Fruit fly (Drosophila melanogaster) whole organism, embryonic: ENCODE results near the gene Mst98Ca.

Experiments
- B-H2 ChIP-seq: fragments of 200-800 bp; sonication (Bioruptor generic); optimal IDR thresholded peaks from 2 replicates; lab custom pipeline; 2018; ENCODE audit warnings: missing biosample characterization, mild to moderate bottlenecking, missing genetic modification characterization
- CG1024 ChIP-seq: fragments of 200-800 bp; sonication (Bioruptor generic); IDR thresholded peaks from 2 replicates; pipeline ENCODE4 v1.3.6; 2022; ENCODE audit warnings: missing biosample characterization, missing genetic modification characterization
- CG11504 ChIP-seq: fragments of 200-800 bp; sonication (Bioruptor generic); optimal IDR thresholded peaks from 3 replicates; lab custom pipeline; 2019; ENCODE audit warnings: missing biosample characterization, mild to moderate bottlenecking, missing genetic modification characterization, moderate library complexity
- CG15269 ChIP-seq: fragments of 200-800 bp; sonication (Bioruptor generic); optimal IDR thresholded peaks from 2 replicates; lab custom pipeline; 2018; ENCODE audit warnings: missing biosample characterization, mild to moderate bottlenecking, missing genetic modification characterization, moderate library complexity
- CG16779 ChIP-seq: fragments of 200-800 bp; sonication (Bioruptor generic); IDR thresholded peaks from 2 replicates; pipeline ENCODE4 v1.3.6; 2022; ENCODE audit warnings: missing biosample characterization, missing genetic modification characterization
- CG17361 ChIP-seq: fragments of 200-800 bp; sonication (Bioruptor generic); IDR thresholded peaks from 3 replicates; pipeline ENCODE4 v1.3.6; 2022; ENCODE audit warnings: missing biosample characterization, missing genetic modification characterization
- CG17385 ChIP-seq: fragments of 200-800 bp; sonication (Bioruptor generic); optimal IDR thresholded peaks from 3 replicates; lab custom pipeline; 2018; ENCODE audit warnings: missing biosample characterization, mild to moderate bottlenecking, missing genetic modification characterization
- CG17568 ChIP-seq: fragments of 200-800 bp; sonication (Bioruptor generic); optimal IDR thresholded peaks from 2 replicates; lab custom pipeline; 2018; ENCODE audit warnings: missing biosample characterization, mild to moderate bottlenecking, missing genetic modification characterization, moderate library complexity
- CG17802 ChIP-seq: fragments of 200-800 bp; sonication (Bioruptor generic); optimal IDR thresholded peaks from 2 replicates; lab custom pipeline; 2018; ENCODE audit warnings: missing biosample characterization, mild to moderate bottlenecking, missing genetic modification characterization, moderate library complexity
- CG2712 ChIP-seq: fragments of 200-800 bp; optimal IDR thresholded peaks from 3 replicates; lab custom pipeline; 2019; ENCODE audit warnings: missing biosample characterization, mild to moderate bottlenecking, missing genetic modification characterization, moderate library complexity
- CG32767 ChIP-seq: fragments of 200-800 bp; sonication (Bioruptor generic); IDR thresholded peaks from 2 replicates; pipeline ENCODE4 v1.3.6; 2022; ENCODE audit warnings: missing biosample characterization, missing genetic modification characterization
- CG43689 ChIP-seq: fragments of 200-800 bp; sonication (Bioruptor generic); IDR thresholded peaks from 2 replicates; pipeline ENCODE4 v1.3.6; 2022; ENCODE audit warnings: missing biosample characterization, missing genetic modification characterization
- CG7357 ChIP-seq: fragments of 200-800 bp; sonication (Bioruptor generic); IDR thresholded peaks from 3 replicates; pipeline ENCODE4 v1.3.6; 2022; ENCODE audit warnings: missing biosample characterization, missing genetic modification characterization
- CG7372 ChIP-seq: fragments of 200-800 bp; sonication (Bioruptor generic); IDR thresholded peaks from 2 replicates; pipeline ENCODE4 v1.3.6; 2022; ENCODE audit warnings: missing biosample characterization, missing genetic modification characterization
- CG9609 ChIP-seq: fragments of 200-800 bp; sonication (Bioruptor generic); optimal IDR thresholded peaks from 3 replicates; lab custom pipeline; 2016; ENCODE audit warnings: missing biosample characterization, missing genetic modification characterization
- CG9727 ChIP-seq: fragments of 200-800 bp; sonication (Bioruptor generic); optimal IDR thresholded peaks from 3 replicates; lab custom pipeline; 2017; ENCODE audit warnings: missing biosample characterization, mild to moderate bottlenecking, missing genetic modification characterization
- Chrac-16 ChIP-seq: fragments of 200-800 bp; sonication (Bioruptor generic); optimal IDR thresholded peaks from 3 replicates; lab custom pipeline; 2016; ENCODE audit warnings: missing biosample characterization, missing genetic modification characterization
- Deaf1 ChIP-seq: fragments of 200-800 bp; optimal IDR thresholded peaks from 3 replicates; lab custom pipeline; 2019; ENCODE audit warnings: missing biosample characterization, mild to moderate bottlenecking, missing genetic modification characterization, moderate library complexity
- Dek ChIP-seq: fragments of 200-800 bp; sonication (Bioruptor generic); optimal IDR thresholded peaks from 3 replicates; lab custom pipeline; 2019; ENCODE audit warnings: missing biosample characterization, mild to moderate bottlenecking, missing genetic modification characterization, moderate library complexity
- Dip2 ChIP-seq: fragments of 200-800 bp; sonication (Bioruptor generic); IDR thresholded peaks from 2 replicates; pipeline ENCODE4 v1.3.6; 2022; ENCODE audit warnings: missing biosample characterization, missing genetic modification characterization
- Drgx ChIP-seq: fragments of 200-800 bp; sonication (Bioruptor generic); IDR thresholded peaks from 2 replicates; pipeline ENCODE4 v1.3.6; 2022; ENCODE audit warnings: missing biosample characterization, missing genetic modification characterization
- E2f2 ChIP-seq: fragments of 200-800 bp; sonication (Bioruptor generic); IDR thresholded peaks from 2 replicates; pipeline ENCODE4 v1.3.6; 2022; ENCODE audit warnings: missing biosample characterization, missing genetic modification characterization
- HLH3B ChIP-seq: fragments of 200-800 bp; sonication (Bioruptor generic); IDR thresholded peaks from 2 replicates; pipeline ENCODE4 v1.3.6; 2022; ENCODE audit warnings: missing biosample characterization, missing genetic modification characterization
- NfI ChIP-seq: fragments of 200-800 bp; sonication (Bioruptor generic); optimal IDR thresholded peaks from 3 replicates; lab custom pipeline; 2018; ENCODE audit warnings: missing biosample characterization, mild to moderate bottlenecking, missing genetic modification characterization, moderate library complexity
- PHDP ChIP-seq: fragments of 200-800 bp; sonication (Bioruptor generic); optimal IDR thresholded peaks from 3 replicates; lab custom pipeline; 2018; ENCODE audit warnings: missing biosample characterization, mild to moderate bottlenecking, missing genetic modification characterization, moderate library complexity
- Pdp1 ChIP-seq, 2 experiments: fragments of 200-800 bp; sonication (Bioruptor generic); optimal IDR thresholded peaks; 3 replicates each; lab custom pipeline; 2016; ENCODE audit warnings: missing biosample characterization in 2 of 2, missing genetic modification characterization in 2 of 2, mild to moderate bottlenecking in 1 of 2, moderate library complexity in 1 of 2
- Side ChIP-seq: fragments of 200-800 bp; sonication (Bioruptor generic); optimal IDR thresholded peaks from 2 replicates; lab custom pipeline; 2016; ENCODE audit warnings: missing biosample characterization, missing genetic modification characterization
- al ChIP-seq: fragments of 200-800 bp; sonication (Bioruptor generic); IDR thresholded peaks from 2 replicates; pipeline ENCODE4 v1.3.6; 2022; ENCODE audit warnings: missing biosample characterization, missing genetic modification characterization
- bsh ChIP-seq, 2 experiments: fragments of 200-800 bp; sonication (Bioruptor generic); optimal IDR thresholded peaks; 2 replicates each; lab custom pipeline; 2017 to 2018; ENCODE audit warnings: mild to moderate bottlenecking in 2 of 2, missing biosample characterization in 2 of 2, missing genetic modification characterization in 2 of 2, moderate library complexity in 1 of 2
- chm ChIP-seq: fragments of 200-800 bp; sonication (Bioruptor generic); IDR thresholded peaks from 2 replicates; pipeline ENCODE4 v1.3.6; 2022; ENCODE audit warnings: missing biosample characterization, missing genetic modification characterization
- chn ChIP-seq: fragments of 200-800 bp; sonication (Bioruptor generic); optimal IDR thresholded peaks from 2 replicates; lab custom pipeline; 2016; ENCODE audit warnings: missing biosample characterization, missing genetic modification characterization
- croc ChIP-seq: fragments of 200-800 bp; sonication (Bioruptor generic); conservative IDR thresholded peaks from 3 replicates; pipeline ENCODE4 v1.3.6; 2022; ENCODE audit warnings: missing biosample characterization, missing genetic modification characterization
- dan ChIP-seq: fragments of 200-800 bp; sonication (Bioruptor generic); IDR thresholded peaks from 2 replicates; pipeline ENCODE4 v1.3.6; 2022; ENCODE audit warnings: missing biosample characterization, missing genetic modification characterization
- dpn ChIP-seq, 2 experiments: fragments of 200-800 bp; sonication (Bioruptor generic); optimal IDR thresholded peaks; 3 replicates each; lab custom pipeline; 2016; ENCODE audit warnings: missing biosample characterization in 2 of 2, missing genetic modification characterization in 2 of 2
- exex ChIP-seq: fragments of 200-800 bp; sonication (Bioruptor generic); optimal IDR thresholded peaks from 4 replicates; lab custom pipeline; 2018; ENCODE audit warnings: missing biosample characterization, mild to moderate bottlenecking, missing genetic modification characterization, moderate library complexity
- gce ChIP-seq: fragments of 200-800 bp; sonication (Bioruptor generic); IDR thresholded peaks from 3 replicates; pipeline ENCODE4 v1.3.6; 2022; ENCODE audit warnings: missing biosample characterization, missing genetic modification characterization
- inv ChIP-seq: fragments of 200-800 bp; sonication (Bioruptor generic); IDR thresholded peaks from 2 replicates; pipeline ENCODE4 v1.3.6; 2022; ENCODE audit warnings: missing biosample characterization, missing genetic modification characterization; ENCODE audit not compliant: partially characterized antibody
- knrl ChIP-seq: fragments of 200-800 bp; sonication (Bioruptor generic); IDR thresholded peaks from 3 replicates; pipeline ENCODE4 v1.3.6; 2022; ENCODE audit warnings: missing biosample characterization, missing genetic modification characterization; ENCODE audit not compliant: partially characterized antibody
- lilli ChIP-seq: fragments of 200-800 bp; sonication (Bioruptor generic); optimal IDR thresholded peaks from 3 replicates; lab custom pipeline; 2016; ENCODE audit warnings: missing biosample characterization, missing genetic modification characterization
- lmd ChIP-seq: fragments of 200-800 bp; sonication (Bioruptor generic); IDR thresholded peaks from 2 replicates; pipeline ENCODE4 v1.3.6; 2022; ENCODE audit warnings: missing biosample characterization, missing genetic modification characterization
- sima ChIP-seq: fragments of 200-800 bp; sonication (Bioruptor generic); optimal IDR thresholded peaks from 2 replicates; lab custom pipeline; 2016; ENCODE audit warnings: missing biosample characterization, missing genetic modification characterization
- sob ChIP-seq: fragments of 200-800 bp; sonication (Bioruptor generic); IDR thresholded peaks from 2 replicates; pipeline ENCODE4 v1.3.6; 2022; ENCODE audit warnings: missing biosample characterization, missing genetic modification characterization
- sr ChIP-seq: fragments of 200-800 bp; sonication (Bioruptor generic); IDR thresholded peaks from 3 replicates; pipeline ENCODE4 v1.3.6; 2022; ENCODE audit warnings: missing biosample characterization, missing genetic modification characterization
- sug ChIP-seq: fragments of 200-800 bp; optimal IDR thresholded peaks from 2 replicates; lab custom pipeline; 2019; ENCODE audit warnings: missing biosample characterization, mild to moderate bottlenecking, missing genetic modification characterization, moderate library complexity
- tio ChIP-seq: fragments of 200-800 bp; sonication (Bioruptor generic); optimal IDR thresholded peaks from 2 replicates; lab custom pipeline; 2017; ENCODE audit warnings: missing biosample characterization, missing genetic modification characterization, inconsistent platforms
- toy ChIP-seq: fragments of 200-800 bp; sonication (Bioruptor generic); IDR thresholded peaks from 2 replicates; pipeline ENCODE4 v1.3.6; 2022; ENCODE audit warnings: missing biosample characterization, missing genetic modification characterization
- tx ChIP-seq: fragments of 200-800 bp; sonication (Bioruptor generic); optimal IDR thresholded peaks from 2 replicates; lab custom pipeline; 2016; ENCODE audit warnings: missing biosample characterization, missing genetic modification characterization
- vvl ChIP-seq: fragments of 200-800 bp; sonication (Bioruptor generic); IDR thresholded peaks from 2 replicates; pipeline ENCODE4 v1.3.6; 2022; ENCODE audit warnings: missing biosample characterization, missing genetic modification characterization
- yki ChIP-seq: fragments of >200 bp; optimal IDR thresholded peaks from 3 replicates; lab custom pipeline; 2018
- z ChIP-seq: fragments of 200-800 bp; sonication (Bioruptor generic); IDR thresholded peaks from 3 replicates; pipeline ENCODE4 v1.3.6; 2022; ENCODE audit warnings: missing biosample characterization, missing genetic modification characterization
- zfh2 ChIP-seq: fragments of 200-800 bp; sonication (Bioruptor generic); optimal IDR thresholded peaks from 2 replicates; lab custom pipeline; 2016; ENCODE audit warnings: missing biosample characterization, missing genetic modification characterization

Mst98Ca gene

dm6 chr3R:28332137-28332671 lies 41.1 kb downstream of the Mst98Ca start (continued):
- TF ChIP-seq CG7357 (no peak), bsh (GFP tag; optimal IDR thresholded peaks at IDR 0.05; lab: Kevin White, UChicago) (peak in 1 of 2 experiments; percentile 35), gce (GFP tag; lab: Robert Waterston, UW) (peak; percentile 37; the same call in 1 of the 3 replicates), PHDP (tag; lab: Kevin White, UChicago) (peak; percentile 60), B-H2 (GFP tag; lab: Kevin White, UChicago) (no peak), Dip2 (GFP tag; lab: Robert Waterston, UW) (no peak), Pdp1 (GFP tag; optimal IDR thresholded peaks at IDR 0.05; lab: Kevin White, UChicago) (peak in 1 of 2 experiments; percentile 26), z (no peak), CG11504 (tag; lab: Kevin White, UChicago) (peak; percentile 65), tio (GFP tag; lab: Kevin White, UChicago) (peak; percentile 41), sob (GFP tag; lab: Robert Waterston, UW) (peak; percentile 53; the same call in 1 of the 2 replicates), HLH3B (GFP tag; lab: Robert Waterston, UW) (peak; percentile 53; the same call in 1 of the 2 replicates), CG1024 (GFP tag; lab: Robert Waterston, UW) (no peak), CG17802 (tag; lab: Kevin White, UChicago) (no peak), dpn (GFP tag; optimal IDR thresholded peaks at IDR 0.05; lab: Kevin White, UChicago) (peak; percentile 62 to 72), toy (GFP tag; lab: Robert Waterston, UW) (peak; percentile 40; the same call in 1 of the 2 replicates), CG9727 (GFP tag; lab: Kevin White, UChicago) (peak; percentile 75), inv (GFP tag; lab: Robert Waterston, UW) (no peak), croc (peak; percentile 24; the same call in 1 of the 3 replicates), CG15269 (tag; lab: Kevin White, UChicago) (peak; percentile 82), CG2712 (tag; lab: Kevin White, UChicago) (peak; percentile 51), CG32767 (GFP tag; lab: Robert Waterston, UW) (peak; percentile 73; the same call in 1 of the 2 replicates), sug (tag; lab: Kevin White, UChicago) (peak; percentile 67), sima (GFP tag; lab: Kevin White, UChicago) (peak; percentile 13), zfh2 (GFP tag; lab: Kevin White, UChicago) (peak; percentile 64), al (GFP tag; lab: Robert Waterston, UW) (peak; percentile 49), sr (GFP tag; lab: Robert Waterston, UW) (peak; percentile 96), vvl (GFP tag; lab: Robert Waterston, UW) (peak; percentile 73), CG17385 (GFP tag; lab: Kevin White, UChicago) (peak; percentile 59), chm (GFP tag; lab: Robert Waterston, UW) (no peak), dan (no peak), lilli (GFP tag; lab: Kevin White, UChicago) (peak; percentile 77), chn (GFP tag; lab: Kevin White, UChicago) (peak; percentile 3), E2f2 (GFP tag; lab: Robert Waterston, UW) (peak; percentile 51; the same call in 1 of the 2 replicates), knrl (no peak), CG16779 (GFP tag; lab: Robert Waterston, UW) (peak; percentile 57), lmd (peak; percentile 65; the same call in 1 of the 2 replicates), NfI (GFP tag; lab: Kevin White, UChicago) (peak; percentile 68), CG17568 (GFP tag; lab: Kevin White, UChicago) (peak; percentile 39), CG7372 (GFP tag; lab: Robert Waterston, UW) (peak; percentile 61), CG43689 (0 out of 2 replicates have a peak, but pooled peaks have one; percentile 13), yki (lab: Kevin White, UChicago) (no peak), tx (GFP tag; lab: Kevin White, UChicago) (peak; percentile 39), CG17361 (GFP tag; lab: Robert Waterston, UW) (peak; percentile 66; the same call in 2 of the 3 replicates), Dek (tag; lab: Kevin White, UChicago) (peak; percentile 66), exex (peak; percentile 11), CG9609 (GFP tag; lab: Kevin White, UChicago) (peak; percentile 18), Chrac-16 (peak; percentile 10), Drgx (peak; percentile 75), Side (GFP tag; lab: Kevin White, UChicago) (peak; percentile 4), Deaf1 (peak; percentile 15)
